Worm (Caenorhabditis elegans) whole organism, early embryonic: ENCODE results near the gene str-60.

ENCODE experiments used
- aly-1 ChIP-seq: sonication (generic microtip); optimal IDR thresholded peaks from 2 replicates; lab custom pipeline; 2016; ENCODE audit warnings: missing genetic modification characterization, missing compliant biosample characterization
- ama-1 ChIP-seq: fragments of 150-350 bp; optimal IDR thresholded peaks from 2 replicates; lab custom pipeline; 2014
- tbx-11 ChIP-seq: fragments of 200-800 bp; sonication (Bioruptor generic); IDR thresholded peaks from 2 replicates; pipeline ENCODE4 v1.3.6; 2022; ENCODE audit warnings: missing genetic modification characterization, missing compliant biosample characterization
- tra-4 ChIP-seq: sonication (generic microtip); optimal IDR thresholded peaks from 2 replicates; lab custom pipeline; 2017; ENCODE audit warnings: missing genetic modification characterization, missing compliant biosample characterization

DNA sequence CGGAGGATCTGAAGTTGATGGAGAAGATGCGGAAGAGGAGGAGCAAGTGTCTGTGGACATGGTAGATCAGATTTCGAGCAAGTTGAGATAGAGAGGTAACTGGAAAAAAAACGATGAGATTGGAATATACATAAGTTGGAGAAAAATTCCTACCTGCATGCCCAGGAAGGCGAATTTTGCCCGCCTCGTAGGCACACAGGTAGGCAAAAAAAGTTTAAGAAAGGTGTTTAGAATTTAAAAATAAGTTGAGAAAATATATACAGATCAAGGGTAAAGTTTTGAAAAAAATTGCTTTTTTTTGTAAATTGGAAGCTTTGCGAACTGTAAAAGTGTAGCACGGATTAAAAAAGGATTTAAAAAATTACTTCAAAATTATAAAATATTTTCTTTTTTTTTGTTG lies 18.3 kb upstream of the str-60 start, which contains the start of gene nhr-84:
- TF ChIP-seq ama-1 = no peak
- TF ChIP-seq tra-4 (tag; lab: Kevin White, UChicago) = no peak
- TF ChIP-seq aly-1 = no peak
- no peak for TF ChIP-seq tbx-11
